Fruit fly (Drosophila melanogaster) whole organism, prepupa: ENCODE measurements around the gene CG1542.

Source experiments
- Gug ChIP-seq: fragments of 200-800 bp; sonication (Bioruptor generic); IDR thresholded peaks from 2 replicates; pipeline ENCODE4 v1.3.6; 2022; ENCODE audit warnings: missing biosample characterization, missing genetic modification characterization
- Met ChIP-seq: fragments of 200-800 bp; sonication (Bioruptor generic); optimal IDR thresholded peaks from 3 replicates; lab custom pipeline; 2016; ENCODE audit warnings: missing biosample characterization, missing genetic modification characterization
- Sox102F ChIP-seq: fragments of 200-800 bp; sonication (Bioruptor generic); optimal IDR thresholded peaks from 2 replicates; lab custom pipeline; 2016; ENCODE audit warnings: missing biosample characterization, mild to moderate bottlenecking, missing genetic modification characterization
- dsx ChIP-seq: fragments of 200-800 bp; optimal IDR thresholded peaks from 3 replicates; lab custom pipeline; 2019; ENCODE audit warnings: missing biosample characterization, mild to moderate bottlenecking, missing genetic modification characterization, moderate library complexity; ENCODE audit not compliant: poor library complexity, severe bottlenecking
- net ChIP-seq: fragments of 200-800 bp; sonication (Bioruptor generic); optimal IDR thresholded peaks from 3 replicates; lab custom pipeline; 2016; ENCODE audit warnings: missing biosample characterization, missing genetic modification characterization
- topi ChIP-seq: fragments of 200-800 bp; sonication (Bioruptor generic); optimal IDR thresholded peaks from 3 replicates; lab custom pipeline; 2016; ENCODE audit warnings: missing biosample characterization, missing genetic modification characterization

DNA sequence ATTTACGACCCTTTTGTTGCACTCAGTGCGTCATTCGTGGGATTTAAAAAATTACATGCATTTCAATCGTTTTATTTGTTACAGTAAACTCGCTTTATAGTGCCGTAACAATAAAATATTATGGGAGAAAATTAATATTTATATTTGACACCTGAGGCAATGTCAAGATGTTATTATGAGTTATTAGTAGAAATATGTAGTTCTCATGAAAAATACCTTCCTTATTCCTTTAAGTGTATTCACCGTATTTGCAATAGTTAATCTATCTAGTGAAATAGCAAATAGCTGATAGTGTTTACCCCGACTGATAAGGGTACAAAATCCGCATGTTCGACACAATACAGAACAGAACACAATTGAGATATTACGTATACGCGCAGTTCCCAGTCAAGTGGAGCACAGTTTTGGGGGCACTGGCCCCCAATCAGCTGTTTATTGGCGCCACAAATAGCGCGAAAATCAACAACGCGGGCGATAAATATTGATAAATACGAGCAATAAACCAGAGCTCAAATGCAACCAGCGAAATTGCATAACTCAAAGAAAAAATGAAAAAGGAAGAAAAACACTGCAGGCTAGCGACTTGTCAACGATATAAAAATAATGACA is 37.3 kb downstream of the CG1542 start:
- TF ChIP-seq dsx (GFP tag; lab: Kevin White, UChicago), result no peak
- no peak for TF ChIP-seq Gug (GFP tag; lab: Robert Waterston, UW)
- no peak for TF ChIP-seq topi (GFP tag; lab: Kevin White, UChicago)
- no peak for TF ChIP-seq Sox102F (GFP tag; lab: Kevin White, UChicago)
- no peak for TF ChIP-seq net (GFP tag; lab: Kevin White, UChicago)
- TF ChIP-seq Met (GFP tag; lab: Kevin White, UChicago), result no peak
